Worm (Caenorhabditis elegans): ENCODE measurements around the gene D1044.7.

D1044.7 gene

ce11 chrIII:5525973-5526372 lies 17.4 kb upstream of the D1044.7 start, which contains the start of gene dex-1:
dex-1 (plus strand) TSS chrIII:5526104.
- no peak for TF ChIP-seq unc-39 (tag; optimal IDR thresholded peaks at IDR 0.05)
- no peak for TF ChIP-seq dmd-4 (tag; optimal IDR thresholded peaks at IDR 0.05)
- no peak for TF ChIP-seq aly-2 (tag; optimal IDR thresholded peaks at IDR 0.05)
- no peak for TF ChIP-seq unc-62 (GFP tag; optimal IDR thresholded peaks at IDR 0.05)
- TF ChIP-seq nhr-237 (tag; optimal IDR thresholded peaks at IDR 0.05) = no peak
- TF ChIP-seq nhr-77 (tag; optimal IDR thresholded peaks at IDR 0.05) = no peak
- no peak for TF ChIP-seq unc-55 (GFP tag; optimal IDR thresholded peaks at IDR 0.05)
- TF ChIP-seq sma-3 (GFP tag; optimal IDR thresholded peaks at IDR 0.05) = no peak
- TF ChIP-seq mbf-1 (tag; optimal IDR thresholded peaks at IDR 0.05) = no peak
- no peak for TF ChIP-seq R02D3.7 (tag; optimal IDR thresholded peaks at IDR 0.05)
- no peak for TF ChIP-seq nhr-23 (tag; optimal IDR thresholded peaks at IDR 0.05)
- TF ChIP-seq elt-3 (tag; optimal IDR thresholded peaks at IDR 0.05) = no peak
- no peak for TF ChIP-seq nhr-12 (tag; optimal IDR thresholded peaks at IDR 0.05)

DNA sequence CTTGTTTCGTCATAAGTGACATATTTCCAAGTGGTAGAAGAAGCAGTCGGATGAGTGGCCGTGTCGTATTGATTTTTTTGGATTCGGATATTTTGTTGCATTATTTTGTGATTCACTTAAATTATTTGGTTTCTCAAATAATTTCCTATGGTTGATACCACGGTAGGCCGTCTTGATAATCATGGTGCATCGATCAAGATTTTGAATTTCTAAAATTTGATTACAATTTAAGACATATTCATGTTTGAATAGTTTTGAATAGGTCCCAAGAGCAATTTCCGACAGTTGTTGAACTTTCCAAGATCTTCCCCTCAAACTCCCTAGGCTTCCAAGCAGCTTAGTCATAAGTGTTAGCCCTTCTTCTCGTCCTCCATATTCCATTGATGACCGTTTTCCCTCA lies 13.4 kb upstream of the D1044.7 start, which contains the start of gene D1044.4:
Gene D1044.4 (minus strand): TSS at position 101 of the 400 bp plus-strand sequence.
- no peak for TF ChIP-seq mab-5 (tag; optimal IDR thresholded peaks at IDR 0.05)
- TF ChIP-seq Y55F3AM.14 (GFP tag; optimal IDR thresholded peaks at IDR 0.05) = no peak
- no peak for TF ChIP-seq elt-1 (tag; optimal IDR thresholded peaks at IDR 0.05)
- TF ChIP-seq ztf-4 (tag; optimal IDR thresholded peaks at IDR 0.05) = no peak
- TF ChIP-seq skn-1 (tag; optimal IDR thresholded peaks at IDR 0.05) = no peak
- TF ChIP-seq nhr-237 (tag; optimal IDR thresholded peaks at IDR 0.05) = no peak
- TF ChIP-seq ceh-82 (tag; optimal IDR thresholded peaks at IDR 0.05) = no peak
- TF ChIP-seq ztf-1 (GFP tag; conservative IDR thresholded peaks at IDR 0.05) = no peak
- no peak for TF ChIP-seq unc-55 (GFP tag; optimal IDR thresholded peaks at IDR 0.05)
- no peak for TF ChIP-seq nhr-23 (tag; optimal IDR thresholded peaks at IDR 0.05)
- no peak for TF ChIP-seq R02D3.7 (tag; optimal IDR thresholded peaks at IDR 0.05)
- TF ChIP-seq lin-11 (tag; optimal IDR thresholded peaks at IDR 0.05) = no peak
- TF ChIP-seq lsy-2 (tag; optimal IDR thresholded peaks at IDR 0.05) = no peak
- no peak for TF ChIP-seq nhr-25 (tag; optimal IDR thresholded peaks at IDR 0.05)
- no peak for TF ChIP-seq egl-27 (tag; optimal IDR thresholded peaks at IDR 0.05)
- no peak for TF ChIP-seq unc-62 (GFP tag; optimal IDR thresholded peaks at IDR 0.05)
- TF ChIP-seq aly-2 (tag; optimal IDR thresholded peaks at IDR 0.05) = no peak

DNA sequence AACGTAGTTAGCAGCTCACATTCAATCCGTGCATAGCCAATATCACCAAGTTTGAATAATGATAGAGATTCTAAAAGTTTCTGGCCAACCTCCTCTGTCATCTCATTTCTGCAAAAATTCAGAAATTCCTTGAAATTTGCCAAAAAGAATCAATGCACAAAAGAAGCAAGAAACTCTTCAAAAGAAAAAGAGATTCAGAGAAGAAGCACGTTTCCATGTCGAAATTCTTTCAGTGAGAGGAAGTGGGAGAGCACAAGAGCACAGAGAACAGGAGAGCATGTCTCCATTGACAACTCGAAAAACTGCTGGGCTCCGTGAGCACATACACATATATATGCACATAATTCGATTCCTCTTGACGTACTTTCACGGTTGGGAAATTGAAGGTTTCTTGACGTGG lies 8.9 kb upstream of the D1044.7 start, which contains the start of gene nekl-4:
Gene nekl-4 (minus strand): TSS at position 101 of the 400 bp plus-strand sequence.
- TF ChIP-seq nhr-129 (tag; optimal IDR thresholded peaks at IDR 0.05) (no peak), lin-11 (tag; optimal IDR thresholded peaks at IDR 0.05) (no peak), ceh-82 (tag; optimal IDR thresholded peaks at IDR 0.05) (no peak), lsy-2 (tag; optimal IDR thresholded peaks at IDR 0.05) (no peak), sem-4 (tag; optimal IDR thresholded peaks at IDR 0.05) (no peak), C34F6.9 (tag; optimal IDR thresholded peaks at IDR 0.05) (no peak), crh-2 (tag; optimal IDR thresholded peaks at IDR 0.05) (no peak), sma-9 (GFP tag; optimal IDR thresholded peaks at IDR 0.05) (no peak), sma-9 (tag; optimal IDR thresholded peaks at IDR 0.05) (no peak), skn-1 (tag; optimal IDR thresholded peaks at IDR 0.05) (no peak), F13H6.1 (tag; optimal IDR thresholded peaks at IDR 0.05) (no peak)

DNA sequence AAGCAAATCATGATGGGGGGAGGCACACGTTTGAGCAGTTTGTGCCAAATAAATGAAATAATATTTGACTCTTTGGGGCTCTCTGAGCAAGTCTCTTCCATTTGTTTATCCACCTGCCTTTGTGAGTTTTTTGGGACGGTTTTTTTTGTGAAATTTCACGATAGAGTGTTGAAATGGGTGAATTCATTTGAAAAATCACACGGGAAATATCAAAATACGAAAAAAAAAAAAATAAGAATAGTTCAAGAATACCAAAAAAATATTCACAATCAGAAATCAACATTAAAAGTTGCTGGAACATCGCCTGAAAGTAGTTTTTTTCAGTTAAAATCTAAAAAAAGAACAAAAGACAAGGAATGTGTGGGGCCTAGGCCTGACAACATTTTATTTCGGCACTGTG lies 3.9 kb upstream of the D1044.7 start, which contains the start of gene pqn-25:
Gene pqn-25 (minus strand): TSS at position 101 of the 400 bp plus-strand sequence.
- TF ChIP-seq ztf-4 (tag; optimal IDR thresholded peaks at IDR 0.05) = no peak
- no peak for TF ChIP-seq alr-1 (tag; optimal IDR thresholded peaks at IDR 0.05)
- no peak for TF ChIP-seq zag-1 (tag; optimal IDR thresholded peaks at IDR 0.05)
- TF ChIP-seq unc-62 (GFP tag; optimal IDR thresholded peaks at IDR 0.05) = no peak
- no peak for TF ChIP-seq nhr-10 (tag; optimal IDR thresholded peaks at IDR 0.05)
- TF ChIP-seq lin-13 (GFP tag; optimal IDR thresholded peaks at IDR 0.05) = no peak
- TF ChIP-seq unc-39 (tag; optimal IDR thresholded peaks at IDR 0.05) = no peak
- TF ChIP-seq R02D3.7 (tag; optimal IDR thresholded peaks at IDR 0.05) = no peak
- TF ChIP-seq dmd-4 (tag; optimal IDR thresholded peaks at IDR 0.05) = no peak
- TF ChIP-seq ztf-1 (GFP tag; conservative IDR thresholded peaks at IDR 0.05) = no peak
- no peak for TF ChIP-seq nhr-77 (tag; optimal IDR thresholded peaks at IDR 0.05)
- TF ChIP-seq ZK546.5 (tag; optimal IDR thresholded peaks at IDR 0.05) = no peak
- no peak for TF ChIP-seq nhr-6 (tag; optimal IDR thresholded peaks at IDR 0.05)
- TF ChIP-seq Y55F3AM.14 (GFP tag; optimal IDR thresholded peaks at IDR 0.05) = no peak
- TF ChIP-seq nhr-21 (tag; optimal IDR thresholded peaks at IDR 0.05) = no peak
- TF ChIP-seq gmeb-1 (tag; optimal IDR thresholded peaks at IDR 0.05) = no peak
- no peak for TF ChIP-seq peb-1 (tag; optimal IDR thresholded peaks at IDR 0.05)
- no peak for TF ChIP-seq nhr-11 (tag; optimal IDR thresholded peaks at IDR 0.05)
- TF ChIP-seq ama-1 (optimal IDR thresholded peaks at IDR 0.05) = no peak
- no peak for TF ChIP-seq nhr-237 (tag; optimal IDR thresholded peaks at IDR 0.05)
